Worm (Caenorhabditis elegans): ENCODE results near the gene rcd-1.

Gene rcd-1

ce11 chrII:3714595-3714994 is 39.1 kb upstream of the rcd-1 start, which contains the start of gene srh-100 (continued):
- TF ChIP-seq jun-1 (tag; optimal IDR thresholded peaks at IDR 0.05): no peak
- no peak for TF ChIP-seq nhr-19 (GFP tag; conservative IDR thresholded peaks at IDR 0.05)
- no peak for TF ChIP-seq sox-4 (tag; optimal IDR thresholded peaks at IDR 0.05)

- TF ChIP-seq efl-1 (optimal IDR thresholded peaks at IDR 0.05): no peak
- TF ChIP-seq efl-1 (GFP tag; optimal IDR thresholded peaks at IDR 0.05 in 1 of 2): no peak
- no peak for TF ChIP-seq ztf-11 (tag; optimal IDR thresholded peaks at IDR 0.05)
- no peak for TF ChIP-seq alr-1 (tag; optimal IDR thresholded peaks at IDR 0.05; ENCODE audit: borderline replicate concordance)
- no peak for TF ChIP-seq hlh-17 (GFP tag; optimal IDR thresholded peaks at IDR 0.05; ENCODE audit: borderline replicate concordance)
- no peak for TF ChIP-seq snu-23 (GFP tag; optimal IDR thresholded peaks at IDR 0.05)
- no peak for TF ChIP-seq aly-2 (tag; optimal IDR thresholded peaks at IDR 0.05)
- no peak for TF ChIP-seq mef-2 (tag; optimal IDR thresholded peaks at IDR 0.05)
- TF ChIP-seq grh-1 (GFP tag; IDR thresholded peaks at IDR 0.05): no peak
- TF ChIP-seq C04F5.9 (tag; optimal IDR thresholded peaks at IDR 0.05): no peak
- TF ChIP-seq C16A3.4 (tag; optimal IDR thresholded peaks at IDR 0.05): no peak
- TF ChIP-seq ceh-90 (tag; optimal IDR thresholded peaks at IDR 0.05): no peak
- no peak for TF ChIP-seq nhr-71 (tag; optimal IDR thresholded peaks at IDR 0.05)
- no peak for TF ChIP-seq unc-130 (tag; optimal IDR thresholded peaks at IDR 0.05)
- no peak for TF ChIP-seq elt-2 (tag; optimal IDR thresholded peaks at IDR 0.05)
- no peak for TF ChIP-seq lsy-2 (tag; optimal IDR thresholded peaks at IDR 0.05)
- TF ChIP-seq fos-1 (tag; optimal IDR thresholded peaks at IDR 0.05): no peak
Observed at ce11 chrII:3716455-3716854, 37.2 kb upstream of the rcd-1 start, which contains the start of gene srh-99. srh-99 (minus strand) TSS chrII:3716555.

- TF ChIP-seq efl-1 (optimal IDR thresholded peaks at IDR 0.05): no peak
- TF ChIP-seq efl-1 (GFP tag; optimal IDR thresholded peaks at IDR 0.05 in 1 of 2): no peak
- no peak for TF ChIP-seq snu-23 (GFP tag; optimal IDR thresholded peaks at IDR 0.05)
- TF ChIP-seq hlh-17 (GFP tag; optimal IDR thresholded peaks at IDR 0.05; ENCODE audit: borderline replicate concordance): no peak
- TF ChIP-seq lin-39 (tag; optimal IDR thresholded peaks at IDR 0.05): no peak
Observed at ce11 chrII:3716961-3717360, 36.7 kb upstream of the rcd-1 start, which contains the start of gene fbxc-52. fbxc-52 (plus strand) TSS chrII:3717261.

ce11 chrII:3721016-3721415 is 32.7 kb upstream of the rcd-1 start, which contains the start of gene C46E10.3:
C46E10.3 (plus strand) TSS chrII:3721316.
- TF ChIP-seq ztf-4 (tag; optimal IDR thresholded peaks at IDR 0.05) (no peak), ces-1 (GFP tag; optimal IDR thresholded peaks at IDR 0.05) (no peak), lir-3 (tag; optimal IDR thresholded peaks at IDR 0.05; ENCODE audit: poor library complexity) (no peak), irx-1 (tag; optimal IDR thresholded peaks at IDR 0.05) (no peak), rnt-1 (tag; optimal IDR thresholded peaks at IDR 0.05) (no peak), Y116A8C.19 (tag; optimal IDR thresholded peaks at IDR 0.05; ENCODE audit: borderline replicate concordance) (no peak), sptf-1 (tag; optimal IDR thresholded peaks at IDR 0.05) (no peak), unc-30 (tag; optimal IDR thresholded peaks at IDR 0.05) (no peak), lin-15B (tag; optimal IDR thresholded peaks at IDR 0.05) (no peak), nhr-20 (tag; optimal IDR thresholded peaks at IDR 0.05) (no peak), nhr-84 (tag; optimal IDR thresholded peaks at IDR 0.05) (no peak), sox-4 (tag; optimal IDR thresholded peaks at IDR 0.05) (no peak), nhr-19 (GFP tag; conservative IDR thresholded peaks at IDR 0.05) (no peak)

ce11 chrII:3724175-3724715 is 29.5 kb upstream of the rcd-1 start, which contains the start of gene C46E10.1:
C46E10.1 (plus strand) TSS chrII:3724225.
- no peak for TF ChIP-seq hlh-17 (GFP tag; optimal IDR thresholded peaks at IDR 0.05; ENCODE audit: borderline replicate concordance)
- TF ChIP-seq fos-1 (tag; optimal IDR thresholded peaks at IDR 0.05): no peak
- TF ChIP-seq unc-98 (GFP tag; IDR thresholded peaks at IDR 0.05): no peak
- no peak for TF ChIP-seq egl-27 (tag; optimal IDR thresholded peaks at IDR 0.05)
